Fruit fly (Drosophila melanogaster): Measurements from ENCODE around the gene Coq4.

Gene Coq4

DNA sequence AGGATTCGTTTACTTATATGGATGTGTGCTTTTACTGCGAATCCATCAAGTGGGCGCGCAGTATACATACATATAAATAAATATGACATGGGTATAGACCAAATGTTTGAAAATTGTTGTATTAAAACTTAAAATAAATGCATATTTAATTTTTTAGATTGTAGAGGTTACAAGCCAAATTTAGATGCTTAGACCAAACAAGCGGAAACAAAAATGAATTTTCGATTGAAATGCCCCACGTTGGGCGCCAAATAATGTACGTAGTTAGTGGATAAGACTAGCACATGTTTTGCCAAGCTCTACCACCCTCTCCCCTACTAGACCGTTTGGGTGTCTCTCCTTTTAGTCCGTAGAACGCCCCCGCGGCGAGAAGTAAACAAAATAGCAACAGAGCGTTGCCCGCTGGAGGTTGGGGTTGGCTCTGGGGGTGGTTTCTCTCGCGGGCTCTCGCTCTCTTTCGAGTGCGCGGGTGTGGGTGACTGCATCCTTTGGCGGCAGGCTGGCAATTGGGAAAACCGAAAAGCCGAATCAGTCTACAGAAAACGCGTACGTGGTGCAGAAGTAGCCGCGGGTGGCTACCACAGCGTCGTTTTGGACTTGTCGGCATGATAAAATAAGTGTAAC, 5.6 kb upstream of the Coq4 start, which contains the start of gene CG18265 (continued):
- TF ChIP-seq CG42726 (GFP tag; IDR thresholded peaks at IDR 0.05; ENCODE audit: partially characterized antibody): 0 out of 2 replicates have a peak, but pooled peaks have one; percentile 30
- TF ChIP-seq zen2 (GFP tag; IDR thresholded peaks at IDR 0.05; ENCODE audit: partially characterized antibody): 0 out of 3 replicates have a peak, but pooled peaks have one; percentile 22
- no peak for TF ChIP-seq sima (GFP tag; optimal IDR thresholded peaks at IDR 0.05)
- peak; percentile 55 for TF ChIP-seq CG18599 (GFP tag; optimal IDR thresholded peaks at IDR 0.05)
- TF ChIP-seq MTF-1 (GFP tag; optimal IDR thresholded peaks at IDR 0.05; ENCODE audit: borderline replicate concordance): no peak
- TF ChIP-seq HLH3B (GFP tag; IDR thresholded peaks at IDR 0.05): no peak
- no peak for TF ChIP-seq esg (GFP tag; conservative IDR thresholded peaks at IDR 0.05)
- 0 out of 4 replicates have a peak, but pooled peaks have one; percentile 35 for TF ChIP-seq chinmo (GFP tag; IDR thresholded peaks at IDR 0.05; ENCODE audit: partially characterized antibody)
- peak; percentile 49 for TF ChIP-seq Deaf1 (tag; optimal IDR thresholded peaks at IDR 0.05)
- no peak for TF ChIP-seq ind (GFP tag; optimal IDR thresholded peaks at IDR 0.05)
- 0 out of 3 replicates have a peak, but pooled peaks have one; percentile 12 for TF ChIP-seq vnd (GFP tag; IDR thresholded peaks at IDR 0.05; ENCODE audit: partially characterized antibody)
- TF ChIP-seq az2 (GFP tag; optimal IDR thresholded peaks at IDR 0.05): no peak
- no peak for TF ChIP-seq CG16815 (GFP tag; optimal IDR thresholded peaks at IDR 0.05)
- no peak for TF ChIP-seq CG6854 (GFP tag; optimal IDR thresholded peaks at IDR 0.05)
- TF ChIP-seq seq (GFP tag; IDR thresholded peaks at IDR 0.05): peak; percentile 37; the same call in 1 of the 2 replicates
- no peak; the same call in 1 of the 2 replicates for TF ChIP-seq Adf1 (GFP tag; IDR thresholded peaks at IDR 0.05)

DNA sequence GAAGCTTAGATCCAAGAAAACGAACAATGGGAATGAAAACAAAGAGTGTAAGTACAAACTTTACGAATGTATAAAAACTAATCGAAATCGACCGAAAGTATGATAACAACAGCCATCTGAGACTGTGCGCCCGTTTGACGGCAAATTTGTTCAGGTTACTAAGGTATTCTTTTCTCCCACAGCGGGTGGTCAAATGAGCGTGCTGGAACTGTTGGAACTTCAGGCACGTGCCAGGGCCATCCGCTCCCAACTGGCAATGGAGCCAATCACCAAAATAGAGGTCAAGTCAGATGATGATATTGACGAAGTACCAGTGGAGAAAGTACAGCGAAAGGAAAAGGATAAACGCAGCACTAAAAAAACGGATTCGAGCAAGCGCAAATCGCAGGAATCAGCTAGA, 2.9 kb upstream of the Coq4 start, which contains the start of gene CG12229:
CG12229 (minus strand) TSS at position 101 of the 400 bp plus-strand sequence.
- TF ChIP-seq CG1647 (GFP tag; optimal IDR thresholded peaks at IDR 0.05) (no peak), hb (GFP tag; IDR thresholded peaks at IDR 0.05; ENCODE audit: partially characterized antibody) (no peak), Oaz (GFP tag; IDR thresholded peaks at IDR 0.05) (no peak), CG4707 (GFP tag; optimal IDR thresholded peaks at IDR 0.05) (no peak), CG17361 (GFP tag; IDR thresholded peaks at IDR 0.05) (no peak), disco-r (GFP tag; optimal IDR thresholded peaks at IDR 0.05) (no peak), Hr51 (GFP tag; optimal IDR thresholded peaks at IDR 0.05) (no peak), CG3847 (GFP tag; IDR thresholded peaks at IDR 0.05) (no peak), CG6272 (GFP tag; IDR thresholded peaks at IDR 0.05) (no peak), CG4424 (GFP tag; optimal IDR thresholded peaks at IDR 0.05) (no peak), ap (GFP tag; IDR thresholded peaks at IDR 0.05) (no peak), CG11560 (tag; IDR thresholded peaks at IDR 0.05) (no peak), CG8478 (optimal IDR thresholded peaks at IDR 0.05) (no peak)

- TF ChIP-seq sob (GFP tag; IDR thresholded peaks at IDR 0.05): no peak
- peak; percentile 66; the same call in 1 of the 3 replicates for TF ChIP-seq CG34422 (GFP tag; IDR thresholded peaks at IDR 0.05)
- 0 out of 2 replicates have a peak, but pooled peaks have one; percentile 13 for TF ChIP-seq Xrp1 (GFP tag; IDR thresholded peaks at IDR 0.05)
- no peak for TF ChIP-seq Sox102F (GFP tag; optimal IDR thresholded peaks at IDR 0.05)
- TF ChIP-seq kni (GFP tag; optimal IDR thresholded peaks at IDR 0.05): no peak
- no peak for TF ChIP-seq cg (GFP tag; optimal IDR thresholded peaks at IDR 0.05)
- TF ChIP-seq tna (GFP tag; IDR thresholded peaks at IDR 0.05; ENCODE audit: partially characterized antibody): no peak; the same call in 1 of the 2 replicates
- TF ChIP-seq ab (GFP tag; optimal IDR thresholded peaks at IDR 0.05): no peak
- TF ChIP-seq jigr1 (GFP tag; IDR thresholded peaks at IDR 0.05): no peak
- TF ChIP-seq chm (GFP tag; IDR thresholded peaks at IDR 0.05): 0 out of 2 replicates have a peak, but pooled peaks have one; percentile 50
- TF ChIP-seq Neu2 (GFP tag; optimal IDR thresholded peaks at IDR 0.05; ENCODE audit: borderline replicate concordance): no peak
- no peak for TF ChIP-seq slp2 (GFP tag; optimal IDR thresholded peaks at IDR 0.05)
- TF ChIP-seq prd (optimal IDR thresholded peaks at IDR 0.05): no peak
- no peak for TF ChIP-seq prd (GFP tag; IDR thresholded peaks at IDR 0.05)
- peak; percentile 45 for TF ChIP-seq HLHmδ (GFP tag; optimal IDR thresholded peaks at IDR 0.05)
- TF ChIP-seq CG10209 (GFP tag; optimal IDR thresholded peaks at IDR 0.05): no peak
- TF ChIP-seq CG5180 (GFP tag; optimal IDR thresholded peaks at IDR 0.05): no peak
- no peak for TF ChIP-seq CG17361 (GFP tag; IDR thresholded peaks at IDR 0.05)
- no peak for TF ChIP-seq bigmax (GFP tag; optimal IDR thresholded peaks at IDR 0.05)
- TF ChIP-seq Mrtf (GFP tag; IDR thresholded peaks at IDR 0.05): no peak
- no peak for TF ChIP-seq klu (GFP tag; IDR thresholded peaks at IDR 0.05)
These were observed 474 bp downstream of the Coq4 start, which contains the start of gene frc for dm6 chr3L:17432947-17433346. Gene frc, minus strand, starts transcription at chr3L:17433190.
